Worm (Caenorhabditis elegans): Measurements from ENCODE around the gene rad-23.

ce11 chrII:11612034-11612723 is 40.4 kb downstream of the rad-23 start, which contains the start of gene F07A11.5:
- TF ChIP-seq unc-62 (GFP tag; optimal IDR thresholded peaks at IDR 0.05 in 1 of 2) (no peak), unc-62 (tag; optimal IDR thresholded peaks at IDR 0.05) (no peak), unc-130 (GFP tag; optimal IDR thresholded peaks at IDR 0.05) (no peak), ces-1 (GFP tag; optimal IDR thresholded peaks at IDR 0.05) (no peak), lsy-2 (tag; optimal IDR thresholded peaks at IDR 0.05) (no peak)

All from whole organism, L4 larva.